Worm (Caenorhabditis elegans): ENCODE data around the gene fbxb-102.

The fbxb-102 gene

DNA sequence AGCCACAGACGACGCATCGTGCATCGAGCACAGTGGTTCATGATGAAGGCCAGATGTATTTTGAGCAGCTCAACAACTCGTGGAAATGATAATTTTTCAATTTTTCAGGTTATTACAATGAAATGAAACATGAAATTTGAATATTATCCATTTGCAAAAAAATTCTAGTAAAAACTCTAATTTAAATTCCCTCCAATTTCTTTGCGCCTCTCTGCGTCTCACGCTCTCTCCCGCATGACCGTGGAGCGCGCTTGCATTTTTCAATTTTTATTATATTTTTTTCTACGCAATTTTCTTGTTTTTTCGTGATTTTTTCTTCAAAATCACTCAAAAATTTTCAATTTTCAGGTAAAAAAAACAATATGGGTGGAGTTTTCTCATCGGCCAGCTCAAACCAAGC lies 23.3 kb upstream of the fbxb-102 start, which contains the start of gene tag-281 (continued):
- TF ChIP-seq dpl-1 (GFP tag; optimal IDR thresholded peaks at IDR 0.05) (peak; percentile 89), ztf-3 (GFP tag; optimal IDR thresholded peaks at IDR 0.05) (no peak), pha-4 (tag; optimal IDR thresholded peaks at IDR 0.05) (peak; percentile 44), attf-5 (GFP tag; optimal IDR thresholded peaks at IDR 0.05) (peak; percentile 73), fkh-3 (tag; optimal IDR thresholded peaks at IDR 0.05) (no peak), egl-44 (GFP tag; IDR thresholded peaks at IDR 0.05) (no peak), Y53G8AR.9 (GFP tag; conservative IDR thresholded peaks at IDR 0.05) (peak; percentile 50; the same call in 1 of the 2 replicates), lin-54 (GFP tag; optimal IDR thresholded peaks at IDR 0.05) (peak; percentile 97), lsl-1 (GFP tag; optimal IDR thresholded peaks at IDR 0.05) (peak; percentile 66), atf-7 (tag; optimal IDR thresholded peaks at IDR 0.05) (no peak), lin-26 (GFP tag; IDR thresholded peaks at IDR 0.05) (no peak), ceh-40 (GFP tag; IDR thresholded peaks at IDR 0.05) (no peak), akir-1 (GFP tag; optimal IDR thresholded peaks at IDR 0.05) (no peak), madf-3 (GFP tag; IDR thresholded peaks at IDR 0.05) (no peak), F10E7.11 (tag; optimal IDR thresholded peaks at IDR 0.05) (no peak), ccch-3 (GFP tag; optimal IDR thresholded peaks at IDR 0.05) (no peak), chd-7 (tag; optimal IDR thresholded peaks at IDR 0.05) (no peak), nfya-2 (GFP tag; IDR thresholded peaks at IDR 0.05) (no peak), F22D6.2 (tag; optimal IDR thresholded peaks at IDR 0.05) (no peak), Y67H2A.10 (GFP tag; conservative IDR thresholded peaks at IDR 0.05) (no peak), ceh-27 (GFP tag; optimal IDR thresholded peaks at IDR 0.05) (no peak), tbx-9 (tag; optimal IDR thresholded peaks at IDR 0.05; ENCODE audit: borderline replicate concordance) (no peak), ceh-91 (GFP tag; IDR thresholded peaks at IDR 0.05) (peak; percentile 35; the same call in 1 of the 2 replicates), pbrm-1 (GFP tag; IDR thresholded peaks at IDR 0.05) (peak; percentile 66; the same call in 1 of the 2 replicates), K12H6.12 (tag; optimal IDR thresholded peaks at IDR 0.05) (peak; percentile 9), ekl-4 (GFP tag; IDR thresholded peaks at IDR 0.05) (no peak), lin-35 (GFP tag; optimal IDR thresholded peaks at IDR 0.05) (peak; percentile 36 to 96 (median 75)), B0336.3 (GFP tag; IDR thresholded peaks at IDR 0.05) (no peak), madf-8 (GFP tag; conservative IDR thresholded peaks at IDR 0.05) (peak; percentile 32; the same call in 1 of the 2 replicates), hmg-1.2 (GFP tag; IDR thresholded peaks at IDR 0.05) (peak; percentile 100), ZK185.1 (tag; optimal IDR thresholded peaks at IDR 0.05; ENCODE audit: poor library complexity, severe bottlenecking) (no peak), unc-62 (GFP tag; optimal IDR thresholded peaks at IDR 0.05) (no peak), F37B4.10 (GFP tag; IDR thresholded peaks at IDR 0.05) (no peak), ztf-26 (tag; optimal IDR thresholded peaks at IDR 0.05) (no peak), Y53F4B.3 (GFP tag; IDR thresholded peaks at IDR 0.05) (no peak), ceh-58 (GFP tag; IDR thresholded peaks at IDR 0.05) (no peak), mes-4 (tag; optimal IDR thresholded peaks at IDR 0.05) (no peak), sdz-38 (tag; optimal IDR thresholded peaks at IDR 0.05) (no peak), F57C9.4 (tag; optimal IDR thresholded peaks at IDR 0.05) (no peak), snpc-4 (GFP tag; optimal IDR thresholded peaks at IDR 0.05) (no peak), snpc-4 (tag; optimal IDR thresholded peaks at IDR 0.05) (peak in 3 of 4 experiments; percentile 1 to 60 (median 33)), repo-1 (tag; optimal IDR thresholded peaks at IDR 0.05) (no peak), unc-130 (GFP tag; optimal IDR thresholded peaks at IDR 0.05) (no peak), tbp1 (GFP tag; optimal IDR thresholded peaks at IDR 0.05) (peak; percentile 56), rec-8 (tag; optimal IDR thresholded peaks at IDR 0.05) (no peak), nhr-90 (tag; optimal IDR thresholded peaks at IDR 0.05) (no peak), ztf-28 (GFP tag; IDR thresholded peaks at IDR 0.05) (no peak), ztf-22 (GFP tag; optimal IDR thresholded peaks at IDR 0.05) (no peak), lsy-27 (tag; optimal IDR thresholded peaks at IDR 0.05; ENCODE audit: borderline replicate concordance, insufficient read depth) (no peak)
